Worm (Caenorhabditis elegans) whole organism, L4/young adult: Measurements from ENCODE around the gene coh-3.

ENCODE experiments used
- W03F9.2 ChIP-seq: fragments of 150-350 bp; optimal IDR thresholded peaks from 2 replicates; lab custom pipeline; 2014; ENCODE audit warnings: missing biosample characterization, missing genetic modification characterization
- dao-5 ChIP-seq: sonication (generic microtip); optimal IDR thresholded peaks from 2 replicates; lab custom pipeline; 2016; ENCODE audit warnings: missing genotype, missing genetic modification characterization, moderate library complexity, missing compliant biosample characterization
- him-1 ChIP-seq: sonication (generic microtip); optimal IDR thresholded peaks from 2 replicates; lab custom pipeline; 2016; ENCODE audit warnings: missing genotype, missing genetic modification reagents, missing genetic modification characterization, missing compliant biosample characterization

coh-3 gene

ce11 chrV:14481987-14482386 is 24.8 kb downstream of the coh-3 start, which contains the start of gene R02D5.10:
Gene R02D5.10 (plus strand): TSS chrV:14482287.
- TF ChIP-seq him-1 (tag; lab: Kevin White, UChicago) (no peak), dao-5 (no peak), W03F9.2 (tag; lab: Kevin White, UChicago) (no peak)

- TF ChIP-seq dao-5 (no peak), him-1 (tag; lab: Kevin White, UChicago) (no peak), W03F9.2 (tag; lab: Kevin White, UChicago) (no peak)
Observed at ce11 chrV:14482728-14483210, 25.5 kb downstream of the coh-3 start, which contains the start of gene R02D5.3. Gene R02D5.3 (plus strand): TSS chrV:14483160.

- TF ChIP-seq W03F9.2 (tag; lab: Kevin White, UChicago) (no peak), him-1 (tag; lab: Kevin White, UChicago) (no peak), dao-5 (no peak)
Observed at ce11 chrV:14484582-14484981, 27.4 kb downstream of the coh-3 start, which contains the start of gene R02D5.4. Gene R02D5.4 (minus strand): TSS chrV:14484682.

ce11 chrV:14491097-14491496 is 33.9 kb downstream of the coh-3 start:
- TF ChIP-seq W03F9.2 (tag; lab: Kevin White, UChicago): no peak
- TF ChIP-seq him-1 (tag; lab: Kevin White, UChicago): no peak
- no peak for TF ChIP-seq dao-5

- TF ChIP-seq W03F9.2 (tag; lab: Kevin White, UChicago) (no peak), him-1 (tag; lab: Kevin White, UChicago) (no peak), dao-5 (no peak)
Observed at ce11 chrV:14493665-14494064, 36.4 kb downstream of the coh-3 start.

ce11 chrV:14495493-14495892 is 38.3 kb downstream of the coh-3 start:
- TF ChIP-seq W03F9.2 (tag; lab: Kevin White, UChicago) (no peak), dao-5 (no peak), him-1 (tag; lab: Kevin White, UChicago) (no peak)

- TF ChIP-seq dao-5 (no peak), him-1 (tag; lab: Kevin White, UChicago) (no peak), W03F9.2 (tag; lab: Kevin White, UChicago) (no peak)
Observed at ce11 chrV:14496446-14496845, 39.2 kb downstream of the coh-3 start.

ce11 chrV:14498204-14498603 is 41.0 kb downstream of the coh-3 start:
- no peak for TF ChIP-seq him-1 (tag; lab: Kevin White, UChicago)
- TF ChIP-seq dao-5: no peak
- TF ChIP-seq W03F9.2 (tag; lab: Kevin White, UChicago): no peak

ce11 chrV:14499074-14499864 is 42.0 kb downstream of the coh-3 start:
- TF ChIP-seq him-1 (tag; lab: Kevin White, UChicago) (no peak), dao-5 (no peak), W03F9.2 (tag; lab: Kevin White, UChicago) (no peak)

- TF ChIP-seq dao-5: no peak
- no peak for TF ChIP-seq W03F9.2 (tag; lab: Kevin White, UChicago)
- TF ChIP-seq him-1 (tag; lab: Kevin White, UChicago): no peak
Observed at ce11 chrV:14500554-14500953, 43.3 kb downstream of the coh-3 start.

- TF ChIP-seq dao-5: no peak
- no peak for TF ChIP-seq him-1 (tag; lab: Kevin White, UChicago)
- no peak for TF ChIP-seq W03F9.2 (tag; lab: Kevin White, UChicago)
Observed at ce11 chrV:14501136-14501535, 43.9 kb downstream of the coh-3 start, which contains the start of gene R02D5.24. Gene R02D5.24 (plus strand): TSS chrV:14501340.

- TF ChIP-seq dao-5: no peak
- TF ChIP-seq W03F9.2 (tag; lab: Kevin White, UChicago): no peak
- TF ChIP-seq him-1 (tag; lab: Kevin White, UChicago): no peak
Observed at ce11 chrV:14503065-14503464, 45.8 kb downstream of the coh-3 start.

ce11 chrV:14504120-14504519 is 46.9 kb downstream of the coh-3 start:
- TF ChIP-seq W03F9.2 (tag; lab: Kevin White, UChicago): no peak
- no peak for TF ChIP-seq him-1 (tag; lab: Kevin White, UChicago)
- no peak for TF ChIP-seq dao-5

ce11 chrV:14504774-14505173 is 47.6 kb downstream of the coh-3 start:
- TF ChIP-seq him-1 (tag; lab: Kevin White, UChicago) (no peak), W03F9.2 (tag; lab: Kevin White, UChicago) (no peak), dao-5 (no peak)
